Fruit fly (Drosophila melanogaster) whole organism, embryonic: ENCODE results near the gene CG5973.
A peak's percentile ranks its signal among the peaks of the same experiment; 100 is the strongest.

Experiments
- Atf-2 ChIP-seq: fragments of 200-800 bp; sonication (Bioruptor generic); optimal IDR thresholded peaks from 2 replicates; lab custom pipeline; 2016; ENCODE audit warnings: missing biosample characterization, missing genetic modification characterization
- Awh ChIP-seq: fragments of 200-800 bp; sonication (Bioruptor generic); IDR thresholded peaks from 2 replicates; pipeline ENCODE4, ENCODE4 v1.3.6; 2022; ENCODE audit warnings: missing biosample characterization, missing genetic modification characterization
- Bgb ChIP-seq: fragments of 200-800 bp; sonication (Bioruptor generic); IDR thresholded peaks from 2 replicates; pipeline ENCODE4 v1.3.6; 2022; ENCODE audit warnings: missing biosample characterization, missing genetic modification characterization; ENCODE audit not compliant: partially characterized antibody
- C15 ChIP-seq: fragments of 200-800 bp; sonication (Bioruptor generic); IDR thresholded peaks from 3 replicates; pipeline ENCODE4 v1.3.6; 2022; ENCODE audit warnings: missing biosample characterization, missing genetic modification characterization
- CG10431 ChIP-seq: fragments of 200-800 bp; sonication (Bioruptor generic); optimal IDR thresholded peaks from 3 replicates; lab custom pipeline; 2018; ENCODE audit warnings: missing biosample characterization, mild to moderate bottlenecking, missing genetic modification characterization
- CG10565 ChIP-seq: fragments of 200-800 bp; sonication (Bioruptor generic); optimal IDR thresholded peaks from 3 replicates; lab custom pipeline; 2016; ENCODE audit warnings: missing biosample characterization, mild to moderate bottlenecking, missing genetic modification characterization
- CG11695 ChIP-seq: fragments of 200-800 bp; sonication (Bioruptor generic); IDR thresholded peaks from 3 replicates; pipeline ENCODE4 v1.3.6; 2022; ENCODE audit warnings: missing biosample characterization, missing genetic modification characterization
- CG15601 ChIP-seq: fragments of 200-800 bp; sonication (Bioruptor generic); optimal IDR thresholded peaks from 3 replicates; lab custom pipeline; 2019; ENCODE audit warnings: missing biosample characterization, mild to moderate bottlenecking, missing genetic modification characterization, moderate library complexity
- CG16863 ChIP-seq: fragments of 200-800 bp; sonication (Bioruptor generic); optimal IDR thresholded peaks from 3 replicates; lab custom pipeline; 2016; ENCODE audit warnings: missing biosample characterization, missing genetic modification characterization
- CG17328 ChIP-seq: fragments of 200-800 bp; sonication (Bioruptor generic); IDR thresholded peaks from 2 replicates; pipeline ENCODE4 v1.3.6; 2022; ENCODE audit warnings: missing biosample characterization, missing genetic modification characterization
- CG2116 ChIP-seq: fragments of 200-800 bp; sonication (Bioruptor generic); optimal IDR thresholded peaks from 3 replicates; lab custom pipeline; 2018; ENCODE audit warnings: missing biosample characterization, mild to moderate bottlenecking, missing genetic modification characterization
- CG2678 ChIP-seq: fragments of 200-800 bp; sonication (Bioruptor generic); optimal IDR thresholded peaks from 3 replicates; lab custom pipeline; 2019; ENCODE audit warnings: missing biosample characterization, mild to moderate bottlenecking, missing genetic modification characterization, moderate library complexity
- CG31441 ChIP-seq: fragments of 200-800 bp; sonication (Bioruptor generic); IDR thresholded peaks from 2 replicates; pipeline ENCODE4 v1.3.6; 2022; ENCODE audit warnings: missing biosample characterization, missing genetic modification characterization
- CG33213 ChIP-seq: fragments of 200-800 bp; sonication (Bioruptor generic); optimal IDR thresholded peaks from 3 replicates; lab custom pipeline; 2016; ENCODE audit warnings: missing biosample characterization, missing genetic modification characterization
- CG4730 ChIP-seq: fragments of 200-800 bp; sonication (Bioruptor generic); IDR thresholded peaks from 2 replicates; pipeline ENCODE4 v1.3.6; 2022; ENCODE audit warnings: missing biosample characterization, missing genetic modification characterization
- CG5953 ChIP-seq: fragments of 200-800 bp; sonication (Bioruptor generic); IDR thresholded peaks from 2 replicates; pipeline ENCODE4 v1.3.6; 2022; ENCODE audit warnings: missing biosample characterization, missing genetic modification characterization
- CG6272 ChIP-seq: fragments of 200-800 bp; sonication (Bioruptor generic); IDR thresholded peaks from 2 replicates; pipeline ENCODE4 v1.3.6; 2022; ENCODE audit warnings: missing biosample characterization, missing genetic modification characterization
- CG6854 ChIP-seq: fragments of 200-800 bp; sonication (Bioruptor generic); optimal IDR thresholded peaks from 3 replicates; lab custom pipeline; 2017; ENCODE audit warnings: missing biosample characterization, mild to moderate bottlenecking, missing genetic modification characterization
- CG7372 ChIP-seq: fragments of 200-800 bp; sonication (Bioruptor generic); IDR thresholded peaks from 2 replicates; pipeline ENCODE4 v1.3.6; 2022; ENCODE audit warnings: missing biosample characterization, missing genetic modification characterization
- D19B ChIP-seq: fragments of 200-800 bp; sonication (Bioruptor generic); optimal IDR thresholded peaks from 2 replicates; lab custom pipeline; 2017; ENCODE audit warnings: missing biosample characterization, mild to moderate bottlenecking, missing genetic modification characterization
- Dek ChIP-seq: fragments of 200-800 bp; sonication (Bioruptor generic); optimal IDR thresholded peaks from 3 replicates; lab custom pipeline; 2019; ENCODE audit warnings: missing biosample characterization, mild to moderate bottlenecking, missing genetic modification characterization, moderate library complexity
- Drgx ChIP-seq: fragments of 200-800 bp; sonication (Bioruptor generic); IDR thresholded peaks from 2 replicates; pipeline ENCODE4 v1.3.6; 2022; ENCODE audit warnings: missing biosample characterization, missing genetic modification characterization
- Ets65A ChIP-seq: fragments of 200-800 bp; sonication (Bioruptor generic); peaks from one replicate; lab custom pipeline; 2016; ENCODE audit warnings: missing biosample characterization, missing genetic modification characterization
- HLH4C ChIP-seq: fragments of 200-800 bp; sonication (Bioruptor generic); IDR thresholded peaks from 3 replicates; pipeline ENCODE4 v1.3.6; 2022; ENCODE audit warnings: missing biosample characterization, missing genetic modification characterization; ENCODE audit not compliant: partially characterized antibody
- Hr51 ChIP-seq, 2 experiments: fragments of 200-800 bp; sonication (Bioruptor generic); optimal IDR thresholded peaks; 2 replicates in 1 of 2; 3 replicates in 1 of 2; lab custom pipeline; 2016 to 2018; ENCODE audit warnings: missing biosample characterization in 2 of 2, missing genetic modification characterization in 2 of 2, mild to moderate bottlenecking in 1 of 2, moderate library complexity in 1 of 2
- Hr78 ChIP-seq, 2 experiments: fragments of 200-800 bp in 1 of 2; fragments of >200 bp in 1 of 2; sonication (Bioruptor generic) in 1 of 2; optimal IDR thresholded peaks; 2 replicates each; lab custom pipeline; 2017 to 2019; ENCODE audit warnings: missing biosample characterization in 2 of 2, missing genetic modification characterization in 2 of 2, mild to moderate bottlenecking in 1 of 2, moderate library complexity in 1 of 2
- MESR4 ChIP-seq: fragments of 200-800 bp; sonication (Bioruptor generic); optimal IDR thresholded peaks from 2 replicates; lab custom pipeline; 2018; ENCODE audit warnings: missing biosample characterization, mild to moderate bottlenecking, missing genetic modification characterization, moderate library complexity
- Meics ChIP-seq: fragments of 200-800 bp; sonication (Bioruptor generic); optimal IDR thresholded peaks from 2 replicates; lab custom pipeline; 2017; ENCODE audit warnings: missing biosample characterization, mild to moderate bottlenecking, missing genetic modification characterization
- NK7.1 ChIP-seq: fragments of 200-800 bp; sonication (Bioruptor generic); optimal IDR thresholded peaks from 3 replicates; lab custom pipeline; 2016; ENCODE audit warnings: missing biosample characterization, missing genetic modification characterization
- Nf-YA ChIP-seq: fragments of 200-800 bp; sonication (Bioruptor generic); IDR thresholded peaks from 2 replicates; pipeline ENCODE4 v1.3.6; 2022; ENCODE audit warnings: missing biosample characterization, missing genetic modification characterization
- Opbp ChIP-seq: fragments of 200-800 bp; sonication (Bioruptor generic); IDR thresholded peaks from 3 replicates; pipeline ENCODE4 v1.3.6; 2022; ENCODE audit warnings: missing biosample characterization, missing genetic modification characterization; ENCODE audit not compliant: partially characterized antibody
- Optix ChIP-seq: fragments of 200-800 bp; sonication (Bioruptor generic); IDR thresholded peaks from 3 replicates; pipeline ENCODE4 v1.3.6; 2022; ENCODE audit warnings: missing biosample characterization, missing genetic modification characterization
- Taf1 ChIP-seq: fragments of 200-800 bp; sonication (Bioruptor generic); IDR thresholded peaks from 2 replicates; pipeline ENCODE4 v1.3.6; 2022; ENCODE audit warnings: missing biosample characterization, missing genetic modification characterization
- ase ChIP-seq: fragments of 200-800 bp; sonication (Bioruptor generic); IDR thresholded peaks from 3 replicates; pipeline ENCODE4 v1.3.6; 2022; ENCODE audit warnings: missing biosample characterization, missing genetic modification characterization
- bsh ChIP-seq, 2 experiments: fragments of 200-800 bp; sonication (Bioruptor generic); optimal IDR thresholded peaks; 2 replicates each; lab custom pipeline; 2017 to 2018; ENCODE audit warnings: mild to moderate bottlenecking in 2 of 2, missing biosample characterization in 2 of 2, missing genetic modification characterization in 2 of 2, moderate library complexity in 1 of 2
- caup ChIP-seq: fragments of 200-800 bp; sonication (Bioruptor generic); optimal IDR thresholded peaks from 3 replicates; lab custom pipeline; 2017; ENCODE audit warnings: missing biosample characterization, mild to moderate bottlenecking, missing genetic modification characterization, moderate library complexity; ENCODE audit not compliant: severe bottlenecking
- dimm ChIP-seq: fragments of 200-800 bp; sonication (Bioruptor generic); IDR thresholded peaks from 2 replicates; pipeline ENCODE4 v1.3.6; 2022; ENCODE audit warnings: missing biosample characterization, missing genetic modification characterization
- dmrt11E ChIP-seq: fragments of 200-800 bp; sonication (Bioruptor generic); optimal IDR thresholded peaks from 3 replicates; lab custom pipeline; 2018; ENCODE audit warnings: missing biosample characterization, mild to moderate bottlenecking, missing genetic modification characterization, moderate library complexity
- esg ChIP-seq: fragments of 200-800 bp; sonication (Bioruptor generic); conservative IDR thresholded peaks from 2 replicates; pipeline ENCODE4 v1.3.6; 2022; ENCODE audit warnings: missing biosample characterization, missing genetic modification characterization
- gcm ChIP-seq: fragments of 200-800 bp; sonication (Bioruptor generic); optimal IDR thresholded peaks from 2 replicates; lab custom pipeline; 2019; ENCODE audit warnings: missing biosample characterization, mild to moderate bottlenecking, missing genetic modification characterization, moderate library complexity
- gfzf ChIP-seq: fragments of 200-800 bp; sonication (Bioruptor generic); optimal IDR thresholded peaks from 2 replicates; lab custom pipeline; 2016; ENCODE audit warnings: missing biosample characterization, mild to moderate bottlenecking, missing genetic modification characterization, moderate library complexity
- grau ChIP-seq: fragments of 200-800 bp; optimal IDR thresholded peaks from 3 replicates; lab custom pipeline; 2019; ENCODE audit warnings: missing biosample characterization, mild to moderate bottlenecking, missing genetic modification characterization, moderate library complexity
- gsb-n ChIP-seq: fragments of 200-800 bp; sonication (Bioruptor generic); optimal IDR thresholded peaks from 3 replicates; lab custom pipeline; 2018; ENCODE audit warnings: missing biosample characterization, mild to moderate bottlenecking, missing genetic modification characterization
- maf-S ChIP-seq: fragments of 200-800 bp; sonication (Bioruptor generic); optimal IDR thresholded peaks from 2 replicates; lab custom pipeline; 2016; ENCODE audit warnings: missing biosample characterization, missing genetic modification characterization
- phol ChIP-seq: fragments of 200-800 bp; sonication (Bioruptor generic); optimal IDR thresholded peaks from 3 replicates; lab custom pipeline; 2018; ENCODE audit warnings: missing biosample characterization, mild to moderate bottlenecking, missing genetic modification characterization, moderate library complexity
- run ChIP-seq: fragments of 200-800 bp; sonication (Bioruptor generic); optimal IDR thresholded peaks from 3 replicates; lab custom pipeline; 2018; ENCODE audit warnings: missing biosample characterization, mild to moderate bottlenecking, missing genetic modification characterization
- tx ChIP-seq: fragments of 200-800 bp; sonication (Bioruptor generic); optimal IDR thresholded peaks from 2 replicates; lab custom pipeline; 2016; ENCODE audit warnings: missing biosample characterization, missing genetic modification characterization
- vnd ChIP-seq: fragments of 200-800 bp; sonication (Bioruptor generic); IDR thresholded peaks from 3 replicates; pipeline ENCODE4 v1.3.6; 2022; ENCODE audit warnings: missing biosample characterization, missing genetic modification characterization; ENCODE audit not compliant: partially characterized antibody
- vvl ChIP-seq: fragments of 200-800 bp; sonication (Bioruptor generic); IDR thresholded peaks from 2 replicates; pipeline ENCODE4 v1.3.6; 2022; ENCODE audit warnings: missing biosample characterization, missing genetic modification characterization

CG5973 gene

dm6 chr2L:7411947-7412621 lies 25.2 kb upstream of the CG5973 start, which contains the start of gene chm (continued):
- no peak for TF ChIP-seq Optix (GFP tag; lab: Robert Waterston, UW)
- peak; percentile 16 for TF ChIP-seq Atf-2 (GFP tag; lab: Kevin White, UChicago)
- no peak for TF ChIP-seq esg
- TF ChIP-seq CG10565, result no peak
- TF ChIP-seq grau, result peak; percentile 50
- TF ChIP-seq Bgb (GFP tag; lab: Robert Waterston, UW), result peak; percentile 86
- TF ChIP-seq CG7372 (GFP tag; lab: Robert Waterston, UW), result no peak
- TF ChIP-seq Drgx (GFP tag; lab: Robert Waterston, UW), result no peak
- TF ChIP-seq Hr78 (GFP tag; optimal IDR thresholded peaks at IDR 0.05; lab: Kevin White, UChicago), result no peak
- TF ChIP-seq NK7.1, result no peak
- TF ChIP-seq HLH4C, result peak; percentile 71
- peak; percentile 60 for TF ChIP-seq phol (tag; lab: Kevin White, UChicago)
- TF ChIP-seq CG5953, result no peak
- no peak for TF ChIP-seq dmrt11E
- TF ChIP-seq CG33213 (GFP tag; lab: Kevin White, UChicago), result peak; percentile 40
- TF ChIP-seq vnd (GFP tag; lab: Robert Waterston, UW), result peak; percentile 81
- peak; percentile 27 for TF ChIP-seq CG2116 (GFP tag; lab: Kevin White, UChicago)
- no peak for TF ChIP-seq maf-S (GFP tag; lab: Kevin White, UChicago)
- no peak for TF ChIP-seq CG4730 (GFP tag; lab: Robert Waterston, UW)
- TF ChIP-seq Hr51 (GFP tag; optimal IDR thresholded peaks at IDR 0.05; lab: Kevin White, UChicago), result peak in 1 of 2 experiments; percentile 1
- no peak for TF ChIP-seq ase
- peak; percentile 87 for TF ChIP-seq Ets65A
- TF ChIP-seq Dek, result peak; percentile 8
- TF ChIP-seq caup (GFP tag; lab: Kevin White, UChicago), result no peak
- TF ChIP-seq run (tag; lab: Kevin White, UChicago), result no peak
- TF ChIP-seq CG10431 (GFP tag; lab: Kevin White, UChicago), result no peak
- peak; percentile 92 for TF ChIP-seq Opbp
- 0 out of 2 replicates have a peak, but pooled peaks have one; percentile 27 for TF ChIP-seq CG31441 (GFP tag; lab: Robert Waterston, UW)
- no peak for TF ChIP-seq C15
- TF ChIP-seq gfzf (GFP tag; lab: Kevin White, UChicago), result peak; percentile 88
- 0 out of 2 replicates have a peak, but pooled peaks have one; percentile 60 for TF ChIP-seq CG6272 (GFP tag; lab: Robert Waterston, UW)
- TF ChIP-seq dimm, result no peak
- TF ChIP-seq Nf-YA (GFP tag; lab: Robert Waterston, UW), result no peak
- TF ChIP-seq Taf1 (GFP tag; lab: Robert Waterston, UW), result no peak
- TF ChIP-seq gcm, result no peak
- TF ChIP-seq CG6854, result no peak
- no peak for TF ChIP-seq CG11695 (GFP tag; lab: Robert Waterston, UW)
- peak; percentile 28 for TF ChIP-seq CG15601
- no peak for TF ChIP-seq CG17328 (GFP tag; lab: Robert Waterston, UW)
- no peak for TF ChIP-seq Awh (GFP tag; lab: Robert Waterston, UW)
- no peak for TF ChIP-seq D19B (GFP tag; lab: Kevin White, UChicago)
- no peak for TF ChIP-seq bsh (GFP tag; optimal IDR thresholded peaks at IDR 0.05; lab: Kevin White, UChicago)
- no peak for TF ChIP-seq Meics
- TF ChIP-seq tx (GFP tag; lab: Kevin White, UChicago), result peak; percentile 17
- TF ChIP-seq vvl, result peak; percentile 65
- no peak for TF ChIP-seq gsb-n
- TF ChIP-seq CG16863 (GFP tag; lab: Kevin White, UChicago), result no peak
- TF ChIP-seq MESR4 (GFP tag; lab: Kevin White, UChicago), result peak; percentile 65
- no peak for TF ChIP-seq CG2678 (tag; lab: Kevin White, UChicago)
